Fruit fly (Drosophila melanogaster) whole organism, wandering third instar larva: ENCODE results near the gene CG3546.

Experiments
- Abd-B ChIP-seq: fragments of >200 bp; optimal IDR thresholded peaks from 2 replicates; lab custom pipeline; 2017; ENCODE audit warnings: missing biosample characterization, missing genetic modification characterization
- CG32264 ChIP-seq: fragments of 200-800 bp; sonication (Bioruptor generic); optimal IDR thresholded peaks from 2 replicates; lab custom pipeline; 2016; ENCODE audit warnings: missing biosample characterization, missing genetic modification characterization
- CrebA ChIP-seq: fragments of 200-800 bp; sonication (Bioruptor generic); optimal IDR thresholded peaks from 2 replicates; lab custom pipeline; 2016; ENCODE audit warnings: missing biosample characterization, mild to moderate bottlenecking, missing genetic modification characterization, borderline replicate concordance
- GATAd ChIP-seq: sonication (Bioruptor generic); optimal IDR thresholded peaks from 2 replicates; lab custom pipeline; 2016; ENCODE audit warnings: missing biosample characterization, missing genetic modification characterization
- HLH106 ChIP-seq: fragments of 200-800 bp; optimal IDR thresholded peaks from 3 replicates; lab custom pipeline; 2019; ENCODE audit warnings: missing biosample characterization, mild to moderate bottlenecking, missing genetic modification characterization, moderate library complexity
- Hr83 ChIP-seq: fragments of 200-300 bp; sonication (Bioruptor generic); optimal IDR thresholded peaks from 2 replicates; lab custom pipeline; 2016; ENCODE audit warnings: missing biosample characterization, mild to moderate bottlenecking, missing genetic modification characterization, moderate library complexity; ENCODE audit not compliant: poor library complexity, severe bottlenecking
- Jra ChIP-seq: sonication (Bioruptor generic); optimal IDR thresholded peaks from 2 replicates; lab custom pipeline; 2016; ENCODE audit warnings: missing biosample characterization, missing genetic modification characterization
- Myc ChIP-seq: fragments of >200 bp; optimal IDR thresholded peaks from 2 replicates; lab custom pipeline; 2017
- N ChIP-seq: fragments of >200 bp; optimal IDR thresholded peaks from 2 replicates; lab custom pipeline; 2018; ENCODE audit warnings: missing biosample characterization, missing external identifiers, missing genetic modification characterization
- OdsH ChIP-seq: fragments of 200-800 bp; sonication (Bioruptor generic); optimal IDR thresholded peaks from 2 replicates; lab custom pipeline; 2016; ENCODE audit warnings: missing biosample characterization, mild to moderate bottlenecking, missing genetic modification characterization
- Rel ChIP-seq, 2 experiments: fragments of 200-800 bp; sonication (Bioruptor generic) in 1 of 2; optimal IDR thresholded peaks; 2 replicates in 1 of 2; 3 replicates in 1 of 2; lab custom pipeline; 2016 to 2019; ENCODE audit warnings: mild to moderate bottlenecking in 2 of 2, missing biosample characterization in 2 of 2, missing genetic modification characterization in 2 of 2, moderate library complexity in 1 of 2
- Sp1 ChIP-seq: fragments of 200-800 bp; sonication (Bioruptor generic); optimal IDR thresholded peaks from 3 replicates; lab custom pipeline; 2019; ENCODE audit warnings: missing biosample characterization, mild to moderate bottlenecking, missing genetic modification characterization, moderate library complexity
- Vsx2 ChIP-seq: fragments of 200-300, 225-300 bp; sonication (Bioruptor generic); optimal IDR thresholded peaks from 2 replicates; lab custom pipeline; 2018; ENCODE audit warnings: missing biosample characterization, missing genetic modification characterization; ENCODE audit not compliant: partially characterized antibody
- br ChIP-seq: fragments of 200-800 bp; sonication (Bioruptor generic); optimal IDR thresholded peaks from 2 replicates; lab custom pipeline; 2016; ENCODE audit warnings: missing biosample characterization, missing genetic modification characterization
- dl ChIP-seq, 2 experiments: fragments of 175-275, 200-275 bp in 1 of 2; fragments of 200-275 bp in 1 of 2; sonication (Bioruptor generic); optimal IDR thresholded peaks; lab custom pipeline; 2018; ENCODE audit warnings: mild to moderate bottlenecking in 2 of 2, missing biosample characterization in 2 of 2, missing genetic modification characterization in 2 of 2, moderate library complexity in 2 of 2; ENCODE audit not compliant: partially characterized antibody in 2 of 2, insufficient read depth in 1 of 2
- dmrt93B ChIP-seq: fragments of 200-800 bp; sonication (Bioruptor generic); optimal IDR thresholded peaks from 2 replicates; lab custom pipeline; 2018; ENCODE audit warnings: missing biosample characterization, mild to moderate bottlenecking, missing genetic modification characterization
- dsf ChIP-seq: sonication (Bioruptor generic); optimal IDR thresholded peaks from 2 replicates; lab custom pipeline; 2016; ENCODE audit warnings: missing biosample characterization, missing genetic modification characterization, borderline replicate concordance
- ey ChIP-seq: fragments of 200-800 bp; sonication (Bioruptor generic); optimal IDR thresholded peaks from 2 replicates; lab custom pipeline; 2016; ENCODE audit warnings: missing biosample characterization, missing genetic modification characterization
- foxo ChIP-seq, 2 experiments: fragments of 200-800 bp; sonication (Bioruptor generic); optimal IDR thresholded peaks; 2 replicates in 1 of 2; 3 replicates in 1 of 2; lab custom pipeline; 2016 to 2017; ENCODE audit warnings: missing biosample characterization in 2 of 2, missing genetic modification characterization in 2 of 2
- fru ChIP-seq: fragments of 200-800 bp; sonication (Bioruptor generic); optimal IDR thresholded peaks from 3 replicates; lab custom pipeline; 2016; ENCODE audit warnings: missing biosample characterization, mild to moderate bottlenecking, missing genetic modification characterization
- h ChIP-seq: fragments of 200-800 bp; sonication (Bioruptor generic); optimal IDR thresholded peaks from 3 replicates; lab custom pipeline; 2016; ENCODE audit warnings: missing biosample characterization, mild to moderate bottlenecking, missing genetic modification characterization
- jim ChIP-seq: fragments of 175-275, 200-325 bp; sonication (Bioruptor generic); optimal IDR thresholded peaks from 2 replicates; lab custom pipeline; 2016; ENCODE audit warnings: missing biosample characterization, mild to moderate bottlenecking, missing genetic modification characterization
- lola ChIP-seq: fragments of >200 bp; optimal IDR thresholded peaks from 2 replicates; lab custom pipeline; 2017; ENCODE audit warnings: missing biosample characterization, missing genetic modification characterization
- pan ChIP-seq: fragments of >200 bp; optimal IDR thresholded peaks from 2 replicates; lab custom pipeline; 2017
- psq ChIP-seq: fragments of 200-800 bp; sonication (Bioruptor generic); optimal IDR thresholded peaks from 3 replicates; lab custom pipeline; 2017; ENCODE audit warnings: missing biosample characterization, mild to moderate bottlenecking, missing genetic modification characterization, moderate library complexity
- sage ChIP-seq: fragments of 200-800 bp; sonication (Bioruptor generic); optimal IDR thresholded peaks from 2 replicates; lab custom pipeline; 2016; ENCODE audit warnings: missing biosample characterization, mild to moderate bottlenecking, missing genetic modification characterization
- sv ChIP-seq: fragments of 200-800 bp; sonication (Bioruptor generic); optimal IDR thresholded peaks from 3 replicates; lab custom pipeline; 2016; ENCODE audit warnings: missing biosample characterization, missing genetic modification characterization
- tai ChIP-seq: sonication (Bioruptor generic); optimal IDR thresholded peaks from 2 replicates; lab custom pipeline; 2016; ENCODE audit warnings: missing biosample characterization, missing genetic modification characterization

Gene CG3546

dm6 chrX:4571829-4572228, 14.0 kb downstream of the CG3546 start, which contains the start of gene CG12684:
TSS of gene CG12684 (minus strand) at chrX:4571929.
- TF ChIP-seq Rel (GFP tag; optimal IDR thresholded peaks at IDR 0.05; lab: Kevin White, UChicago) = no peak
- no peak for TF ChIP-seq Rel (tag; optimal IDR thresholded peaks at IDR 0.05; lab: Kevin White, UChicago)
- TF ChIP-seq jim (GFP tag; lab: Kevin White, UChicago) = no peak
- no peak for TF ChIP-seq dl (GFP tag; optimal IDR thresholded peaks at IDR 0.05; lab: Kevin White, UChicago; ENCODE audit: insufficient read depth in 1 of 2, partially characterized antibody in 2 of 2)
- no peak for TF ChIP-seq Abd-B (GFP tag; lab: Kevin White, UChicago)
- no peak for TF ChIP-seq OdsH
- TF ChIP-seq Vsx2 (GFP tag; lab: Kevin White, UChicago) = no peak
- no peak for TF ChIP-seq lola (GFP tag; lab: Kevin White, UChicago)
- no peak for TF ChIP-seq pan (lab: Kevin White, UChicago)
- TF ChIP-seq CrebA (GFP tag; lab: Kevin White, UChicago) = no peak
- no peak for TF ChIP-seq Hr83 (GFP tag; lab: Kevin White, UChicago)
- TF ChIP-seq GATAd (GFP tag; lab: Kevin White, UChicago) = no peak
- no peak for TF ChIP-seq dsf (GFP tag; lab: Kevin White, UChicago)

dm6 chrX:4573971-4574370, 16.1 kb downstream of the CG3546 start:
- TF ChIP-seq br (no peak), fru (peak; percentile 1), foxo (GFP tag; optimal IDR thresholded peaks at IDR 0.05; lab: Kevin White, UChicago) (peak in 1 of 2 experiments; percentile 25)

DNA sequence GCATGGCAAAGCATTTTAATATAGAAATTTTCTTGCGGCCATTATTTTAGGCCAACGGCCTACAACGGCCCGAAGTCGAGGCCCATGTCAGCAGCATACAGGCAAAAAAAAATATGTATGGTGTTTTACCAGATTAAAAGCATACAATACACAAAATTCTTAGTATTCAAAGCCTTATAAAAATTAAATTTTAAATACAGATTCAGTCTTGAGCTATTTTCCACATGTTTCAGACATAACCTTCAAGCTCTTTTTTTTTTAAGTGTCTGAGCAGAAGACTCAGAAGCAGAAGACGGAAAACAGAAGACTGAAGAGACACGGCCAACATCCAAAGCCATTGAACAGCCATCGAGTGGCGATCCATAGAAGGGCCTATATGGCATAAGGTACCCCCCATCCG, 23.9 kb downstream of the CG3546 start:
- TF ChIP-seq GATAd (GFP tag; lab: Kevin White, UChicago) = no peak
- peak in 1 of 2 experiments; percentile 28 for TF ChIP-seq foxo (GFP tag; optimal IDR thresholded peaks at IDR 0.05; lab: Kevin White, UChicago)
- TF ChIP-seq Sp1 = no peak
- no peak for TF ChIP-seq sv
- peak; percentile 13 for TF ChIP-seq fru
- no peak for TF ChIP-seq tai
- peak; percentile 3 for TF ChIP-seq h (GFP tag; lab: Kevin White, UChicago)
- TF ChIP-seq Myc = no peak

- no peak for TF ChIP-seq sv
- TF ChIP-seq ey (GFP tag; lab: Kevin White, UChicago) = no peak
- TF ChIP-seq dsf (GFP tag; lab: Kevin White, UChicago) = no peak
- no peak for TF ChIP-seq N (GFP tag; lab: Kevin White, UChicago)
- no peak for TF ChIP-seq Rel (GFP tag; optimal IDR thresholded peaks at IDR 0.05; lab: Kevin White, UChicago)
- TF ChIP-seq Rel (tag; optimal IDR thresholded peaks at IDR 0.05; lab: Kevin White, UChicago) = no peak
- TF ChIP-seq CG32264 (GFP tag; lab: Kevin White, UChicago) = no peak
- TF ChIP-seq Myc = no peak
- no peak for TF ChIP-seq GATAd (GFP tag; lab: Kevin White, UChicago)
- TF ChIP-seq Abd-B (GFP tag; lab: Kevin White, UChicago) = no peak
- no peak for TF ChIP-seq Hr83 (GFP tag; lab: Kevin White, UChicago)
- TF ChIP-seq, all 38 proteins: peak for 0
Measured at dm6 chrX:4582422-4582821, 24.6 kb downstream of the CG3546 start.

DNA sequence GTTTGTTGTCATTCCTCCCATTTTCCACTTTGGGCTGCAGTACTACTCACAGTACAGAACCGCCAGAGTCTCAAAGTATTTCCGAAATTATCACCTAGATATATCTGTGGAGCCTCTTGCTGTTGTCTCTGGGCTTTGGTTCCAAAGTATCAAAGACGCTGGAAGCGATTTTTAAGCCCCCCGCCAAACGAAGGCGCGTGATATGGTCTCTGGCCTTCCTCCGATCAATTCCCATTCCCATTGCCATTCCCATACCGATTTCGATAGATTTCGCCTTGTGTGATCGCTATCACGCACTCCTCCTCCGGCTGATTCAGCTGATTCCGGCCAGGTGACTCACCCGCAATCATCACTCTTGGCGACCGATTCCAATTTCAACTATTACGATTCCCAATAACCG, 29.7 kb downstream of the CG3546 start:
- TF ChIP-seq OdsH (no peak), pan (lab: Kevin White, UChicago) (no peak), sage (GFP tag; lab: Kevin White, UChicago) (no peak), Jra (GFP tag; lab: Kevin White, UChicago) (no peak), Vsx2 (GFP tag; lab: Kevin White, UChicago) (no peak), CrebA (GFP tag; lab: Kevin White, UChicago) (no peak), dmrt93B (GFP tag; lab: Kevin White, UChicago) (no peak), Myc (no peak), CG32264 (GFP tag; lab: Kevin White, UChicago) (no peak), fru (no peak), Sp1 (no peak), psq (GFP tag; lab: Kevin White, UChicago) (no peak), HLH106 (tag; lab: Kevin White, UChicago) (no peak), Hr83 (GFP tag; lab: Kevin White, UChicago) (no peak)
- TF ChIP-seq, all 38 proteins: peak for 0
